Fruit fly (Drosophila melanogaster) whole organism, embryonic: ENCODE measurements around the gene CG9117.

Experiments used
- Atf6 ChIP-seq: fragments of 200-800 bp; sonication (Bioruptor generic); IDR thresholded peaks from 2 replicates; pipeline ENCODE4 v1.3.6; 2022; ENCODE audit warnings: missing biosample characterization, missing genetic modification characterization
- Bgb ChIP-seq: fragments of 200-800 bp; sonication (Bioruptor generic); IDR thresholded peaks from 2 replicates; pipeline ENCODE4 v1.3.6; 2022; ENCODE audit warnings: missing biosample characterization, missing genetic modification characterization; ENCODE audit not compliant: partially characterized antibody
- CG10274 ChIP-seq: fragments of 200-800 bp; sonication (Bioruptor generic); optimal IDR thresholded peaks from 3 replicates; lab custom pipeline; 2017; ENCODE audit warnings: missing biosample characterization, mild to moderate bottlenecking, missing genetic modification characterization
- CG10321 ChIP-seq: fragments of 200-800 bp; sonication (Bioruptor generic); IDR thresholded peaks from 2 replicates; pipeline ENCODE4 v1.3.6; 2022; ENCODE audit warnings: missing biosample characterization, missing genetic modification characterization
- CG10959 ChIP-seq: fragments of 200-800 bp; sonication (Bioruptor generic); IDR thresholded peaks from 2 replicates; pipeline ENCODE4 v1.3.6; 2022; ENCODE audit warnings: missing biosample characterization, missing genetic modification characterization
- CG12236 ChIP-seq: fragments of 200-800 bp; sonication (Bioruptor generic); optimal IDR thresholded peaks from 2 replicates; lab custom pipeline; 2016; ENCODE audit warnings: missing biosample characterization, missing genetic modification characterization
- CG15514 ChIP-seq: fragments of 200-800 bp; sonication (Bioruptor generic); optimal IDR thresholded peaks from 3 replicates; lab custom pipeline; 2017; ENCODE audit warnings: missing biosample characterization, missing genetic modification characterization, mild to moderate bottlenecking, moderate library complexity, missing genetic modification reagents
- CG3163 ChIP-seq: fragments of 200-800 bp; sonication (Bioruptor generic); optimal IDR thresholded peaks from 3 replicates; lab custom pipeline; 2016; ENCODE audit warnings: missing biosample characterization, missing genetic modification characterization
- CG34422 ChIP-seq: fragments of 200-800 bp; sonication (Bioruptor generic); IDR thresholded peaks from 3 replicates; pipeline ENCODE4 v1.3.6; 2022; ENCODE audit warnings: missing biosample characterization, missing genetic modification characterization
- CG3726 ChIP-seq: fragments of 200-800 bp; sonication (Bioruptor generic); IDR thresholded peaks from 3 replicates; pipeline ENCODE4, ENCODE4 v1.3.6; 2022; ENCODE audit warnings: missing biosample characterization, missing genetic modification characterization
- CG4328 ChIP-seq: fragments of 200-800 bp; sonication (Bioruptor generic); optimal IDR thresholded peaks from 3 replicates; lab custom pipeline; 2017; ENCODE audit warnings: missing biosample characterization, missing genetic modification reagents, missing genetic modification characterization
- CG4424 ChIP-seq: fragments of 200-800 bp; sonication (Bioruptor generic); optimal IDR thresholded peaks from 3 replicates; lab custom pipeline; 2016; ENCODE audit warnings: missing biosample characterization, missing genetic modification characterization
- CG4820 ChIP-seq: fragments of 200-800 bp; sonication (Bioruptor generic); optimal IDR thresholded peaks from 3 replicates; lab custom pipeline; 2016; ENCODE audit warnings: missing biosample characterization, missing genetic modification characterization
- CG5180 ChIP-seq: fragments of 200-800 bp; sonication (Bioruptor generic); optimal IDR thresholded peaks from 3 replicates; lab custom pipeline; 2017; ENCODE audit warnings: missing biosample characterization, missing genetic modification characterization, mild to moderate bottlenecking, moderate library complexity, missing genetic modification reagents
- CG5245 ChIP-seq: fragments of 200-800 bp; sonication (Bioruptor generic); optimal IDR thresholded peaks from 3 replicates; lab custom pipeline; 2016; ENCODE audit warnings: missing biosample characterization, missing genetic modification characterization
- Dbx ChIP-seq: fragments of 200-800 bp; sonication (Bioruptor generic); IDR thresholded peaks from 3 replicates; pipeline ENCODE4 v1.3.6; 2022; ENCODE audit warnings: missing biosample characterization, missing genetic modification characterization
- E2f2 ChIP-seq: fragments of 200-800 bp; sonication (Bioruptor generic); IDR thresholded peaks from 2 replicates; pipeline ENCODE4 v1.3.6; 2022; ENCODE audit warnings: missing biosample characterization, missing genetic modification characterization
- Fer3 ChIP-seq: fragments of 200-800 bp; sonication (Bioruptor generic); optimal IDR thresholded peaks from 2 replicates; lab custom pipeline; 2018; ENCODE audit warnings: missing biosample characterization, mild to moderate bottlenecking, missing genetic modification characterization, moderate library complexity
- Gsc ChIP-seq: fragments of 200-800 bp; sonication (Bioruptor generic); IDR thresholded peaks from 2 replicates; pipeline ENCODE4 v1.3.6; 2022; ENCODE audit warnings: missing biosample characterization, missing genetic modification characterization
- HmgD ChIP-seq: fragments of 200-800 bp; sonication (Bioruptor generic); optimal IDR thresholded peaks from 3 replicates; lab custom pipeline; 2016; ENCODE audit warnings: missing biosample characterization, missing genetic modification characterization
- Hr3 ChIP-seq: fragments of 200-800 bp; sonication (Bioruptor generic); optimal IDR thresholded peaks from 3 replicates; lab custom pipeline; 2016; ENCODE audit warnings: missing biosample characterization, missing genetic modification characterization
- MTF-1 ChIP-seq: fragments of 200-800 bp; sonication (Bioruptor generic); optimal IDR thresholded peaks from 2 replicates; lab custom pipeline; 2018; ENCODE audit warnings: missing biosample characterization, mild to moderate bottlenecking, missing genetic modification characterization, borderline replicate concordance
- Meics ChIP-seq: fragments of 200-800 bp; sonication (Bioruptor generic); optimal IDR thresholded peaks from 2 replicates; lab custom pipeline; 2017; ENCODE audit warnings: missing biosample characterization, mild to moderate bottlenecking, missing genetic modification characterization
- NC2α ChIP-seq: fragments of 200-800 bp; sonication (Bioruptor generic); optimal IDR thresholded peaks from 2 replicates; lab custom pipeline; 2016; ENCODE audit warnings: missing biosample characterization, missing genetic modification characterization
- Oli ChIP-seq: fragments of 200-800 bp; sonication (Bioruptor generic); optimal IDR thresholded peaks from 2 replicates; lab custom pipeline; 2018; ENCODE audit warnings: missing biosample characterization, mild to moderate bottlenecking, missing genetic modification characterization, moderate library complexity
- Scr ChIP-seq: fragments of 200-800 bp; sonication (Bioruptor generic); IDR thresholded peaks from 2 replicates; pipeline ENCODE4 v1.3.6; 2022; ENCODE audit warnings: missing biosample characterization, missing genetic modification characterization; ENCODE audit not compliant: partially characterized antibody
- TFAM ChIP-seq: fragments of 200-800 bp; sonication (Bioruptor generic); optimal IDR thresholded peaks from 2 replicates; lab custom pipeline; 2017; ENCODE audit warnings: missing biosample characterization, missing genetic modification characterization, inconsistent platforms
- caup ChIP-seq: fragments of 200-800 bp; sonication (Bioruptor generic); optimal IDR thresholded peaks from 3 replicates; lab custom pipeline; 2017; ENCODE audit warnings: missing biosample characterization, mild to moderate bottlenecking, missing genetic modification characterization, moderate library complexity; ENCODE audit not compliant: severe bottlenecking
- chm ChIP-seq: fragments of 200-800 bp; sonication (Bioruptor generic); IDR thresholded peaks from 2 replicates; pipeline ENCODE4 v1.3.6; 2022; ENCODE audit warnings: missing biosample characterization, missing genetic modification characterization
- ci ChIP-seq: fragments of 200-800 bp; sonication (Bioruptor generic); IDR thresholded peaks from 3 replicates; pipeline ENCODE4 v1.3.6; 2022; ENCODE audit warnings: missing biosample characterization, missing genetic modification characterization
- croc ChIP-seq: fragments of 200-800 bp; sonication (Bioruptor generic); conservative IDR thresholded peaks from 3 replicates; pipeline ENCODE4 v1.3.6; 2022; ENCODE audit warnings: missing biosample characterization, missing genetic modification characterization
- dimm ChIP-seq: fragments of 200-800 bp; sonication (Bioruptor generic); IDR thresholded peaks from 2 replicates; pipeline ENCODE4 v1.3.6; 2022; ENCODE audit warnings: missing biosample characterization, missing genetic modification characterization
- disco-r ChIP-seq: fragments of 200-800 bp; sonication (Bioruptor generic); optimal IDR thresholded peaks from 2 replicates; lab custom pipeline; 2016; ENCODE audit warnings: missing biosample characterization, missing genetic modification characterization
- fd64A ChIP-seq: fragments of 200-800 bp; sonication (Bioruptor generic); optimal IDR thresholded peaks from 3 replicates; lab custom pipeline; 2018; ENCODE audit warnings: missing biosample characterization, mild to moderate bottlenecking, missing genetic modification characterization
- gcm2 ChIP-seq: fragments of 200-800 bp; sonication (Bioruptor generic); optimal IDR thresholded peaks from 2 replicates; lab custom pipeline; 2016; ENCODE audit warnings: missing biosample characterization, missing genetic modification characterization
- grau ChIP-seq: fragments of 200-800 bp; optimal IDR thresholded peaks from 3 replicates; lab custom pipeline; 2019; ENCODE audit warnings: missing biosample characterization, mild to moderate bottlenecking, missing genetic modification characterization, moderate library complexity
- hkb ChIP-seq, 2 experiments: fragments of 200-800 bp in 1 of 2; fragments of >200 bp in 1 of 2; sonication (Bioruptor generic) in 1 of 2; IDR thresholded peaks in 1 of 2; optimal IDR thresholded peaks in 1 of 2; 2 replicates each; pipeline versions ENCODE4 v1.3.6 to Lab custom; 2017 to 2022; ENCODE audit warnings: missing biosample characterization in 1 of 2, missing genetic modification characterization in 1 of 2
- lmd ChIP-seq: fragments of 200-800 bp; sonication (Bioruptor generic); IDR thresholded peaks from 2 replicates; pipeline ENCODE4 v1.3.6; 2022; ENCODE audit warnings: missing biosample characterization, missing genetic modification characterization
- nerfin-2 ChIP-seq: fragments of 200-800 bp; sonication (Bioruptor generic); IDR thresholded peaks from 2 replicates; pipeline ENCODE4 v1.3.6; 2022; ENCODE audit warnings: missing biosample characterization, missing genetic modification characterization; ENCODE audit not compliant: partially characterized antibody
- org-1 ChIP-seq: fragments of 200-800 bp; sonication (Bioruptor generic); optimal IDR thresholded peaks from 2 replicates; lab custom pipeline; 2017; ENCODE audit warnings: missing biosample characterization, missing genetic modification characterization
- pb ChIP-seq: fragments of 200-800 bp; sonication (Bioruptor generic); optimal IDR thresholded peaks from 3 replicates; lab custom pipeline; 2016; ENCODE audit warnings: missing biosample characterization, missing genetic modification characterization
- rib ChIP-seq: fragments of 200-800 bp; sonication (Bioruptor generic); IDR thresholded peaks from 2 replicates; pipeline ENCODE4 v1.3.6; 2022; ENCODE audit warnings: missing biosample characterization, missing genetic modification characterization
- sens-2 ChIP-seq: fragments of 200-800 bp; sonication (Bioruptor generic); IDR thresholded peaks from 2 replicates; pipeline ENCODE4 v1.3.6; 2022; ENCODE audit warnings: missing biosample characterization, missing genetic modification characterization
- tgo ChIP-seq: fragments of 200-800 bp; sonication (Bioruptor generic); IDR thresholded peaks from 3 replicates; pipeline ENCODE4 v1.3.6; 2022; ENCODE audit warnings: missing biosample characterization, missing genetic modification characterization
- toy ChIP-seq: fragments of 200-800 bp; sonication (Bioruptor generic); IDR thresholded peaks from 2 replicates; pipeline ENCODE4 v1.3.6; 2022; ENCODE audit warnings: missing biosample characterization, missing genetic modification characterization
- unc-4 ChIP-seq: fragments of 200-800 bp; sonication (Bioruptor generic); IDR thresholded peaks from 2 replicates; pipeline ENCODE4 v1.3.6; 2022; ENCODE audit warnings: missing biosample characterization, missing genetic modification characterization; ENCODE audit not compliant: partially characterized antibody
- usp ChIP-seq: fragments of >200 bp; optimal IDR thresholded peaks from 2 replicates; lab custom pipeline; 2017; ENCODE audit warnings: missing biosample characterization, missing genetic modification characterization
- vnd ChIP-seq: fragments of 200-800 bp; sonication (Bioruptor generic); IDR thresholded peaks from 3 replicates; pipeline ENCODE4 v1.3.6; 2022; ENCODE audit warnings: missing biosample characterization, missing genetic modification characterization; ENCODE audit not compliant: partially characterized antibody
- z ChIP-seq: fragments of 200-800 bp; sonication (Bioruptor generic); IDR thresholded peaks from 3 replicates; pipeline ENCODE4 v1.3.6; 2022; ENCODE audit warnings: missing biosample characterization, missing genetic modification characterization

CG9117 gene

DNA sequence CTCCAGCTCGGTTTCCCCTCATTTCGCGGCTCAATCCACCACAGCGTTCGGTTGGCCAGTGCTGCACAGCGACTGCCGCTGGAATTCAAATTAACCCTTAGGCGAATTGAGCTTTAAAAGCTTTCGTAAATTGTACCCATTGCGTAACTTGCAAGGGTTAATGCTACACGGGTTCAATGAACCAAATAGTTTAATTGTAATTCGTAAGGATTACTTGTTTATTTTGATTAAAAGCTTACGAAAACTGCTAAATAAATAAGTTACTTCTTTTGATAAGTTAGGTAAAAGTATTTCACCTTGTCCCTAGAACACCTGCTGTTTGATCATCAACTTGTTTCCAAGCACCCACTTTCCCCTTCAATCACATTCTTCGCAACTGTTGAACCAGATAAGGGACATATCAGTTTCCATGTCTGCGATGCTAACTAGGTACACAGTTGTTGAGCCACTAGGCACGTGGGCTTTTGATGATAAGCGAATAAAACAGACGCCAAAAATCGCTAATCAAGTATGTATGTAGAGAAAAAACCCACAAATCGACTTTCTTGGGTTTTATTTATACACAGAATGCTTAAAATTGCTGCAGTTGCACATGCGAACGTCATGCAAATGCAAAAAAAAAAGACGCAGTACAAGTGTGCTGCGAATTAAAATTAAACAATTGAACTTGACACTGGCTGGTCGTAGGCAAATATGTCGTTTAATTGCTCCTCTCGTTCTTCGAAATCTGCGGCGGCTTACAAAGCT, 8.4 kb upstream of the CG9117 start, which contains the start of gene Pfas (continued):
- TF ChIP-seq Oli (tag; lab: Kevin White, UChicago), result no peak
- TF ChIP-seq Dbx (GFP tag; lab: Robert Waterston, UW), result 0 out of 3 replicates have a peak, but pooled peaks have one; percentile 5
- peak; percentile 75 for TF ChIP-seq Meics
- peak; percentile 63 for TF ChIP-seq grau
- no peak for TF ChIP-seq gcm2 (GFP tag; lab: Kevin White, UChicago)
- TF ChIP-seq fd64A (GFP tag; lab: Kevin White, UChicago), result no peak
- TF ChIP-seq CG12236 (GFP tag; lab: Kevin White, UChicago), result no peak
- TF ChIP-seq HmgD (GFP tag; lab: Kevin White, UChicago), result peak; percentile 26
- no peak for TF ChIP-seq Scr (GFP tag; lab: Robert Waterston, UW)
- peak; percentile 53 for TF ChIP-seq Fer3 (tag; lab: Kevin White, UChicago)
- peak; percentile 27 for TF ChIP-seq CG4328 (GFP tag; lab: Kevin White, UChicago)
- TF ChIP-seq nerfin-2 (GFP tag; lab: Robert Waterston, UW), result no peak
- peak; percentile 61 for TF ChIP-seq Atf6 (GFP tag; lab: Robert Waterston, UW)
- TF ChIP-seq CG5245 (GFP tag; lab: Kevin White, UChicago), result no peak
- TF ChIP-seq CG3726, result peak; percentile 41; the same call in 1 of the 3 replicates
- TF ChIP-seq disco-r (GFP tag; lab: Kevin White, UChicago), result no peak
- no peak for TF ChIP-seq Gsc (GFP tag; lab: Robert Waterston, UW)
- no peak for TF ChIP-seq lmd (GFP tag; lab: Robert Waterston, UW)
- TF ChIP-seq dimm (GFP tag; lab: Robert Waterston, UW), result no peak
- peak; percentile 38 for TF ChIP-seq pb (GFP tag; lab: Kevin White, UChicago)
- TF ChIP-seq Hr3 (GFP tag; lab: Kevin White, UChicago), result peak; percentile 13
- peak; percentile 76 for TF ChIP-seq CG15514
- no peak for TF ChIP-seq sens-2 (GFP tag; lab: Robert Waterston, UW)
- no peak for TF ChIP-seq CG3163 (GFP tag; lab: Kevin White, UChicago)
- peak; percentile 53 for TF ChIP-seq rib (GFP tag; lab: Robert Waterston, UW)
- no peak for TF ChIP-seq CG10274
- no peak for TF ChIP-seq z
- peak; percentile 26 for TF ChIP-seq MTF-1
- no peak for TF ChIP-seq CG10321 (GFP tag; lab: Robert Waterston, UW)
- TF ChIP-seq usp (GFP tag; lab: Kevin White, UChicago), result no peak
- peak; percentile 28 for TF ChIP-seq CG4820 (GFP tag; lab: Kevin White, UChicago)
- TF ChIP-seq vnd (GFP tag; lab: Robert Waterston, UW), result no peak
- TF ChIP-seq E2f2 (GFP tag; lab: Robert Waterston, UW), result peak; percentile 82
- no peak for TF ChIP-seq CG5180
- peak; percentile 78; the same call in 2 of the 3 replicates for TF ChIP-seq ci
- no peak for TF ChIP-seq croc (GFP tag; lab: Robert Waterston, UW)
- no peak for TF ChIP-seq NC2α (GFP tag; lab: Kevin White, UChicago)
- TF ChIP-seq hkb (optimal IDR thresholded peaks at IDR 0.05; lab: Kevin White, UChicago), result no peak
- TF ChIP-seq hkb (GFP tag; IDR thresholded peaks at IDR 0.05; lab: Robert Waterston, UW), result no peak; the same call in 1 of the 2 replicates
- TF ChIP-seq CG34422 (GFP tag; lab: Robert Waterston, UW), result no peak
- no peak; the same call in 2 of the 3 replicates for TF ChIP-seq tgo (GFP tag; lab: Robert Waterston, UW)
- TF ChIP-seq chm (GFP tag; lab: Robert Waterston, UW), result peak; percentile 38; the same call in 1 of the 2 replicates
- TF ChIP-seq Bgb (GFP tag; lab: Robert Waterston, UW), result peak; percentile 33; the same call in 1 of the 2 replicates
- TF ChIP-seq caup, result peak; percentile 79
- TF ChIP-seq toy (GFP tag; lab: Robert Waterston, UW), result no peak
- TF ChIP-seq org-1, result peak; percentile 25
- no peak for TF ChIP-seq TFAM
- no peak for TF ChIP-seq unc-4
- peak; percentile 54 for TF ChIP-seq CG10959 (GFP tag; lab: Robert Waterston, UW)
- TF ChIP-seq CG4424, result peak; percentile 58
